Worm (Caenorhabditis elegans): ENCODE results near the gene nac-2.
A peak's percentile ranks its signal among the peaks of the same experiment; 100 is the strongest.

Gene nac-2

ce11 chrIII:9043200-9043599 is at the start of gene nac-2:
TSS of gene nac-2 (minus strand) at chrIII:9043300.
- TF ChIP-seq ceh-62 (tag; optimal IDR thresholded peaks at IDR 0.05) (no peak), fkh-10 (GFP tag; optimal IDR thresholded peaks at IDR 0.05) (no peak), daf-16 (GFP tag; optimal IDR thresholded peaks at IDR 0.05) (no peak), daf-16 (tag; optimal IDR thresholded peaks at IDR 0.05) (peak; percentile 15), madf-9 (GFP tag; conservative IDR thresholded peaks at IDR 0.05) (no peak)

DNA sequence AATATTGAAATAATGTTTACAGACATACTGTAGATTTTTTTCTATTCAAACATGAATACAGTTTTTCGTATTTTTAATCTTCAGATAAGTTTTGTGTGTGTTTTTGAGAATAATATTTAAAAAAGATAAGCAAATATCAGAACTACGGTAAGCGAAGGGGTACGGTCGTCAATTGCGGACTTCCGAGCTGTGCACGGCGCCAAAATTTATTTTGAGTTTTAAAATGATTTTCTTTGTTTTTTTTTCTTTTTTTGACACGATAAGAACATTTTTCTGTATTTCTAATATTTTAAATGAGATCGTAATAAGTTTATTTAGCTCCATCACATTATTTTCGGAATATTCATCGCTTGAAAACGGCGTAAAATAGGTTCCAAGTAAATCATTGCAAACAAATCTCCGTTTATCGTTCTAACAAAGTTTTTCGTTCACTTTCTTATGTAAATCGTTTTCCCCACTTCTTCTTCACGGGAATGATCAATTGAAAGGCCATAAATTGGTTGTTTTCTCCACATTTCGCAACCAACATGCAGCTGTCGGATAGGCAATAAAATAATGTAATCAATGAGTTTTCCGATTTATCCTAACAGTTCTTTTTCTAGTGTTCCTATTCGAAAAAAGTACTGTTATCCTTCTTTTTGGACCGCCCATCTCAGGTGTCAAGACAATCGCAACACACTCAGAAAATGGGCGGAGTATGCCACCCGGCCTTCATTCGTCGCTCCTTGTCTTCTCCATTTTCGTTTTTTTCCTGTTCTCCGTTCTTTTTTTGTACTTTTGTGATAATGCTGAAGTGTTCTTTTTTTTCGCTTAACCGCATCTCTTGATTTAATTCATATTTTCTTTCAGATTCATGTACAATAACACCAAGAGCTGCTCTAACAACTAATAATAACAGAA is 48.5 kb upstream of the nac-2 start, which contains the start of gene glp-1:
glp-1 (plus strand) TSS at position 850 of the 900 bp plus-strand sequence.
- TF ChIP-seq unc-39 (tag; optimal IDR thresholded peaks at IDR 0.05) (no peak), hlh-30 (tag; optimal IDR thresholded peaks at IDR 0.05; ENCODE audit: insufficient read depth) (no peak), snpc-1.2 (GFP tag; IDR thresholded peaks at IDR 0.05) (no peak), tag-97 (GFP tag; IDR thresholded peaks at IDR 0.05) (no peak), mdt-29 (GFP tag; IDR thresholded peaks at IDR 0.05) (no peak), Y48G9A.11 (GFP tag; IDR thresholded peaks at IDR 0.05) (peak; percentile 34; the same call in 1 of the 2 replicates), lin-15B (tag; optimal IDR thresholded peaks at IDR 0.05) (no peak), unc-62 (GFP tag; optimal IDR thresholded peaks at IDR 0.05 in 1 of 2) (peak in 1 of 2 experiments; percentile 72), unc-62 (tag; optimal IDR thresholded peaks at IDR 0.05) (no peak), zip-2 (tag; optimal IDR thresholded peaks at IDR 0.05) (no peak), gei-8 (GFP tag; optimal IDR thresholded peaks at IDR 0.05) (no peak), unc-130 (GFP tag; optimal IDR thresholded peaks at IDR 0.05) (peak; percentile 41), Y105C5A.15 (GFP tag; IDR thresholded peaks at IDR 0.05) (no peak)

DNA sequence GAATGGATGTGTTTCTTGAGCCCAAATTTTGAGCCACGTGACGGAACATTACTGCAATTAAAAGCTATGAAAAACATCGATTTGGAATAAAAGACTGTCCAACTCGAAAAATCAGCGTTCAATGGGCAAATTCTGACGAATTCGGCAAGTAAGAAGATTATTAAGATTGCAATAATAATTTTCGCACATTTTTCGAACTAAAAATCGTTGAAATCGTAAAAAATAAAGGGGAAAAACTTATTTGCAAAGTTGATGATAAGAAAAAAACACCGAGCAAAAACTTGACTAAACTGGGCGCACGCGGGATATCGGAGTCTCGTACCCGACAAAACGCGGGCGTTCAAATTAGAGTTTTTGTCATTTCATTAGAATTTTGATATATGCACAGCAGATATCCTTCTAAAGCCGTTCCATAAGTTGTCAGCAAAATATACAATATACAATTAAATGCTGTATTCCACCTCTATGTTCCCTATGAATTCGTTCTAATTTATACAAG is 46.3 kb upstream of the nac-2 start, which contains the start of the genes mccc-2 and mrpl-44:
mccc-2 (minus strand) TSS at position 51 of the 499 bp plus-strand sequence.
mrpl-44 (minus strand) TSS at position 51 of the 499 bp plus-strand sequence.
- TF ChIP-seq T20F7.1 (GFP tag; optimal IDR thresholded peaks at IDR 0.05) (peak; percentile 97), Y48G9A.11 (GFP tag; IDR thresholded peaks at IDR 0.05) (peak; percentile 69; the same call in 1 of the 2 replicates), dpl-1 (GFP tag; optimal IDR thresholded peaks at IDR 0.05) (peak; percentile 86), egl-43 (GFP tag; IDR thresholded peaks at IDR 0.05) (no peak), mes-2 (tag; optimal IDR thresholded peaks at IDR 0.05; ENCODE audit: poor library complexity, severe bottlenecking) (peak; percentile 36), T26A8.4 (GFP tag; IDR thresholded peaks at IDR 0.05) (no peak)

DNA sequence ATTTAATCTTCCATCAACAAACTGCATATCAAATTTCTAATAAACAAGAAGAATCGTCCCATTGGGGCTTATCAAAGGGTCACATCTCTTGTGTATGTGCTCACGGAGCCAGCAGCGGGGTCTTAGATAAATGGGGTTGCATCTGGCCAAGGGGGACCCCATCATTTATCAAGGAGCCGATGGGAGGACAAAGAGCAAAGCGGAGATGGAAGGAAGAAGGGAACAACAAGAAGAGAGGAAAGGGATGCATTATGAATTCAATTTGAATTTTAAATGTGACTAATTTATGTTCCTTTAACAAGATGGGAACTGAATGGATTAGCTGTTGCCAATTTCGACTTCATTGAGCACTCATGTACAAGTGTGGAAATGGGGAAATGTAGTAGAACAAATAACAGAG is 41.2 kb upstream of the nac-2 start:
- TF ChIP-seq Y48G9A.11 (GFP tag; IDR thresholded peaks at IDR 0.05) (no peak), zag-1 (tag; optimal IDR thresholded peaks at IDR 0.05) (no peak), ceh-62 (tag; optimal IDR thresholded peaks at IDR 0.05) (no peak), ceh-44 (GFP tag; IDR thresholded peaks at IDR 0.05) (no peak), attf-4 (tag; optimal IDR thresholded peaks at IDR 0.05) (no peak), zip-2 (tag; optimal IDR thresholded peaks at IDR 0.05) (no peak), ces-1 (GFP tag; optimal IDR thresholded peaks at IDR 0.05) (no peak), egl-43 (GFP tag; IDR thresholded peaks at IDR 0.05) (no peak), mxl-2 (GFP tag; conservative IDR thresholded peaks at IDR 0.05) (no peak), ZK546.5 (tag; optimal IDR thresholded peaks at IDR 0.05) (no peak), lin-1 (GFP tag; IDR thresholded peaks at IDR 0.05) (no peak), tag-97 (GFP tag; IDR thresholded peaks at IDR 0.05) (no peak), T26A8.4 (GFP tag; IDR thresholded peaks at IDR 0.05) (no peak), daf-16 (GFP tag; optimal IDR thresholded peaks at IDR 0.05) (peak in 1 of 2 experiments; percentile 50), daf-16 (tag; optimal IDR thresholded peaks at IDR 0.05) (peak; percentile 78), ztf-11 (tag; optimal IDR thresholded peaks at IDR 0.05) (no peak), hlh-30 (tag; optimal IDR thresholded peaks at IDR 0.05; ENCODE audit: insufficient read depth) (no peak), hlh-11 (tag; optimal IDR thresholded peaks at IDR 0.05) (peak; percentile 2), egl-27 (tag; optimal IDR thresholded peaks at IDR 0.05) (no peak), fos-1 (tag; optimal IDR thresholded peaks at IDR 0.05) (no peak), pqm-1 (tag; optimal IDR thresholded peaks at IDR 0.05) (no peak), mep-1 (tag; optimal IDR thresholded peaks at IDR 0.05) (peak; percentile 6), ceh-32 (tag; optimal IDR thresholded peaks at IDR 0.05; ENCODE audit: poor library complexity) (no peak)
